Fruit fly (Drosophila melanogaster) whole organism, embryonic: ENCODE data around the gene MAPk-Ak2.

Experiments
- Blimp-1 ChIP-seq: fragments of 200-800 bp; sonication (Bioruptor generic); optimal IDR thresholded peaks from 3 replicates; lab custom pipeline; 2018; ENCODE audit warnings: missing biosample characterization, missing genetic modification characterization, mild to moderate bottlenecking, moderate library complexity, missing genetic modification reagents
- CG10321 ChIP-seq: fragments of 200-800 bp; sonication (Bioruptor generic); IDR thresholded peaks from 2 replicates; pipeline ENCODE4 v1.3.6; 2022; ENCODE audit warnings: missing biosample characterization, missing genetic modification characterization
- CG11723 ChIP-seq: fragments of 200-800 bp; sonication (Bioruptor generic); optimal IDR thresholded peaks from 2 replicates; lab custom pipeline; 2017; ENCODE audit warnings: missing biosample characterization, mild to moderate bottlenecking, missing genetic modification characterization
- CG12769 ChIP-seq: fragments of 200-800 bp; sonication (Bioruptor generic); optimal IDR thresholded peaks from 2 replicates; lab custom pipeline; 2019; ENCODE audit warnings: missing biosample characterization, mild to moderate bottlenecking, missing genetic modification characterization, moderate library complexity
- CG12942 ChIP-seq: fragments of 200-800 bp; sonication (Bioruptor generic); optimal IDR thresholded peaks from 3 replicates; lab custom pipeline; 2016; ENCODE audit warnings: missing biosample characterization, missing genetic modification characterization
- CG13287 ChIP-seq: fragments of 200-800 bp; sonication (Bioruptor generic); IDR thresholded peaks from 2 replicates; pipeline ENCODE4 v1.3.6; 2022; ENCODE audit warnings: missing biosample characterization, missing genetic modification characterization; ENCODE audit not compliant: partially characterized antibody
- CG14667 ChIP-seq: fragments of 200-800 bp; sonication (Bioruptor generic); IDR thresholded peaks from 2 replicates; pipeline ENCODE4 v1.3.6; 2022; ENCODE audit warnings: missing biosample characterization, missing genetic modification characterization
- CG15269 ChIP-seq: fragments of 200-800 bp; sonication (Bioruptor generic); optimal IDR thresholded peaks from 2 replicates; lab custom pipeline; 2018; ENCODE audit warnings: missing biosample characterization, mild to moderate bottlenecking, missing genetic modification characterization, moderate library complexity
- CG16779 ChIP-seq: fragments of 200-800 bp; sonication (Bioruptor generic); IDR thresholded peaks from 2 replicates; pipeline ENCODE4 v1.3.6; 2022; ENCODE audit warnings: missing biosample characterization, missing genetic modification characterization
- CG16815 ChIP-seq: fragments of 200-800 bp; sonication (Bioruptor generic); optimal IDR thresholded peaks from 3 replicates; lab custom pipeline; 2017; ENCODE audit warnings: missing biosample characterization, mild to moderate bottlenecking, missing genetic modification characterization
- CG16863 ChIP-seq: fragments of 200-800 bp; sonication (Bioruptor generic); optimal IDR thresholded peaks from 3 replicates; lab custom pipeline; 2016; ENCODE audit warnings: missing biosample characterization, missing genetic modification characterization
- CG17802 ChIP-seq: fragments of 200-800 bp; sonication (Bioruptor generic); optimal IDR thresholded peaks from 2 replicates; lab custom pipeline; 2018; ENCODE audit warnings: missing biosample characterization, mild to moderate bottlenecking, missing genetic modification characterization, moderate library complexity
- CG18764 ChIP-seq: fragments of 200-800 bp; sonication (Bioruptor generic); optimal IDR thresholded peaks from 3 replicates; lab custom pipeline; 2016; ENCODE audit warnings: missing biosample characterization, missing genetic modification characterization
- CG4854 ChIP-seq: fragments of 200-800 bp; sonication (Bioruptor generic); optimal IDR thresholded peaks from 2 replicates; lab custom pipeline; 2016; ENCODE audit warnings: missing biosample characterization, missing genetic modification characterization, inconsistent platforms
- CG7271 ChIP-seq: fragments of 200-800 bp; sonication (Bioruptor generic); optimal IDR thresholded peaks from 2 replicates; lab custom pipeline; 2018; ENCODE audit warnings: missing biosample characterization, mild to moderate bottlenecking, missing genetic modification characterization, moderate library complexity
- CG9215 ChIP-seq: fragments of 200-800 bp; sonication (Bioruptor generic); IDR thresholded peaks from 2 replicates; pipeline ENCODE4 v1.3.6; 2022; ENCODE audit warnings: missing biosample characterization, missing genetic modification characterization
- CG9797 ChIP-seq: fragments of 200-800 bp; sonication (Bioruptor generic); optimal IDR thresholded peaks from 3 replicates; lab custom pipeline; 2018; ENCODE audit warnings: missing biosample characterization, mild to moderate bottlenecking, missing genetic modification characterization
- CG9817 ChIP-seq: fragments of 200-800 bp; sonication (Bioruptor generic); optimal IDR thresholded peaks from 2 replicates; lab custom pipeline; 2018; ENCODE audit warnings: missing biosample characterization, mild to moderate bottlenecking, missing genetic modification characterization, moderate library complexity
- CrebB ChIP-seq: fragments of 200-800 bp; sonication (Bioruptor generic); optimal IDR thresholded peaks from 3 replicates; lab custom pipeline; 2018; ENCODE audit warnings: missing biosample characterization, mild to moderate bottlenecking, missing genetic modification characterization
- GATAe ChIP-seq: fragments of 200-800 bp; sonication (Bioruptor generic); conservative IDR thresholded peaks from 2 replicates; pipeline ENCODE4 v1.3.6; 2022; ENCODE audit warnings: missing biosample characterization, missing genetic modification characterization
- Gsc ChIP-seq: fragments of 200-800 bp; sonication (Bioruptor generic); IDR thresholded peaks from 2 replicates; pipeline ENCODE4 v1.3.6; 2022; ENCODE audit warnings: missing biosample characterization, missing genetic modification characterization
- HHEX ChIP-seq: fragments of 200-800 bp; sonication (Bioruptor generic); optimal IDR thresholded peaks from 3 replicates; lab custom pipeline; 2017; ENCODE audit warnings: missing biosample characterization, mild to moderate bottlenecking, missing genetic modification characterization, missing genetic modification reagents
- Hey ChIP-seq: fragments of 200-800 bp; sonication (Bioruptor generic); optimal IDR thresholded peaks from 3 replicates; lab custom pipeline; 2018; ENCODE audit warnings: missing biosample characterization, mild to moderate bottlenecking, missing genetic modification characterization
- MTF-1 ChIP-seq: fragments of 200-800 bp; sonication (Bioruptor generic); optimal IDR thresholded peaks from 2 replicates; lab custom pipeline; 2018; ENCODE audit warnings: missing biosample characterization, mild to moderate bottlenecking, missing genetic modification characterization, borderline replicate concordance
- Myb ChIP-seq: fragments of 200-800 bp; sonication (Bioruptor generic); optimal IDR thresholded peaks from 2 replicates; lab custom pipeline; 2016; ENCODE audit warnings: missing biosample characterization, missing genetic modification characterization
- Opbp ChIP-seq: fragments of 200-800 bp; sonication (Bioruptor generic); IDR thresholded peaks from 3 replicates; pipeline ENCODE4 v1.3.6; 2022; ENCODE audit warnings: missing biosample characterization, missing genetic modification characterization; ENCODE audit not compliant: partially characterized antibody
- Pdp1 ChIP-seq, 2 experiments: fragments of 200-800 bp; sonication (Bioruptor generic); optimal IDR thresholded peaks; 3 replicates each; lab custom pipeline; 2016; ENCODE audit warnings: missing biosample characterization in 2 of 2, missing genetic modification characterization in 2 of 2, mild to moderate bottlenecking in 1 of 2, moderate library complexity in 1 of 2
- Rfx ChIP-seq: fragments of 200-800 bp; sonication (Bioruptor generic); IDR thresholded peaks from 2 replicates; pipeline ENCODE4 v1.3.6; 2022; ENCODE audit warnings: missing biosample characterization, missing genetic modification characterization
- Ssrp ChIP-seq: fragments of 200-800 bp; sonication (Bioruptor generic); optimal IDR thresholded peaks from 2 replicates; lab custom pipeline; 2018; ENCODE audit warnings: missing biosample characterization, mild to moderate bottlenecking, missing genetic modification characterization, moderate library complexity
- bab2 ChIP-seq: fragments of 200-800 bp; sonication (Bioruptor generic); optimal IDR thresholded peaks from 2 replicates; lab custom pipeline; 2016; ENCODE audit warnings: missing biosample characterization, missing genetic modification characterization
- bcd ChIP-seq: fragments of 200-800 bp; sonication (Bioruptor generic); optimal IDR thresholded peaks from 2 replicates; lab custom pipeline; 2017; ENCODE audit warnings: missing biosample characterization, mild to moderate bottlenecking, missing genetic modification characterization
- br ChIP-seq: fragments of >200 bp; optimal IDR thresholded peaks from 2 replicates; lab custom pipeline; 2017
- chm ChIP-seq: fragments of 200-800 bp; sonication (Bioruptor generic); IDR thresholded peaks from 2 replicates; pipeline ENCODE4 v1.3.6; 2022; ENCODE audit warnings: missing biosample characterization, missing genetic modification characterization
- chn ChIP-seq: fragments of 200-800 bp; sonication (Bioruptor generic); optimal IDR thresholded peaks from 2 replicates; lab custom pipeline; 2016; ENCODE audit warnings: missing biosample characterization, missing genetic modification characterization
- ci ChIP-seq: fragments of 200-800 bp; sonication (Bioruptor generic); IDR thresholded peaks from 3 replicates; pipeline ENCODE4 v1.3.6; 2022; ENCODE audit warnings: missing biosample characterization, missing genetic modification characterization
- croc ChIP-seq: fragments of 200-800 bp; sonication (Bioruptor generic); conservative IDR thresholded peaks from 3 replicates; pipeline ENCODE4 v1.3.6; 2022; ENCODE audit warnings: missing biosample characterization, missing genetic modification characterization
- dm ChIP-seq: fragments of 200-800 bp; sonication (Bioruptor generic); optimal IDR thresholded peaks from 3 replicates; lab custom pipeline; 2016; ENCODE audit warnings: missing biosample characterization, missing genetic modification characterization
- eve ChIP-seq, 2 experiments: fragments of >200 bp; optimal IDR thresholded peaks; 2 replicates each; lab custom pipeline; 2017; ENCODE audit warnings: missing biosample characterization in 2 of 2, missing genetic modification characterization in 2 of 2
- gem ChIP-seq: fragments of 200-800 bp; sonication (Bioruptor generic); optimal IDR thresholded peaks from 2 replicates; lab custom pipeline; 2019; ENCODE audit warnings: missing biosample characterization, mild to moderate bottlenecking, missing genetic modification characterization, moderate library complexity
- gsb ChIP-seq: fragments of 200-800 bp; sonication (Bioruptor generic); IDR thresholded peaks from 2 replicates; pipeline ENCODE4 v1.3.6; 2022; ENCODE audit warnings: missing biosample characterization, missing genetic modification characterization
- hb ChIP-seq: fragments of 200-800 bp; sonication (Bioruptor generic); IDR thresholded peaks from 3 replicates; pipeline ENCODE4 v1.3.6; 2022; ENCODE audit warnings: missing biosample characterization, missing genetic modification characterization; ENCODE audit not compliant: partially characterized antibody
- insv ChIP-seq, 2 experiments: fragments of 200-800 bp; sonication (Bioruptor generic); optimal IDR thresholded peaks; 3 replicates each; lab custom pipeline; 2016 to 2018; ENCODE audit warnings: missing biosample characterization in 2 of 2, missing genetic modification characterization in 2 of 2
- inv ChIP-seq: fragments of 200-800 bp; sonication (Bioruptor generic); IDR thresholded peaks from 2 replicates; pipeline ENCODE4 v1.3.6; 2022; ENCODE audit warnings: missing biosample characterization, missing genetic modification characterization; ENCODE audit not compliant: partially characterized antibody
- odd ChIP-seq: fragments of 200-800 bp; sonication (Bioruptor generic); optimal IDR thresholded peaks from 2 replicates; lab custom pipeline; 2017; ENCODE audit warnings: missing biosample characterization, mild to moderate bottlenecking, missing genetic modification characterization
- pho ChIP-seq: fragments of 200-800 bp; sonication (Bioruptor generic); optimal IDR thresholded peaks from 2 replicates; lab custom pipeline; 2016; ENCODE audit warnings: missing biosample characterization, missing genetic modification characterization
- salm ChIP-seq: fragments of 200-800 bp; sonication (Bioruptor generic); optimal IDR thresholded peaks from 2 replicates; lab custom pipeline; 2018; ENCODE audit warnings: missing biosample characterization, mild to moderate bottlenecking, missing genetic modification characterization
- sisA ChIP-seq: fragments of 200-800 bp; sonication (Bioruptor generic); IDR thresholded peaks from 2 replicates; pipeline ENCODE4 v1.3.6; 2022; ENCODE audit warnings: missing biosample characterization, missing genetic modification characterization
- so ChIP-seq: fragments of 200-800 bp; sonication (Bioruptor generic); IDR thresholded peaks from 3 replicates; pipeline ENCODE4 v1.3.6; 2022; ENCODE audit warnings: missing biosample characterization, missing genetic modification characterization
- tio ChIP-seq: fragments of 200-800 bp; sonication (Bioruptor generic); optimal IDR thresholded peaks from 2 replicates; lab custom pipeline; 2017; ENCODE audit warnings: missing biosample characterization, missing genetic modification characterization, inconsistent platforms
- yki ChIP-seq: fragments of >200 bp; optimal IDR thresholded peaks from 3 replicates; lab custom pipeline; 2018

MAPk-Ak2 gene

dm6 chrX:5783260-5784040 is 19.4 kb upstream of the MAPk-Ak2 start (continued):
- TF ChIP-seq br (lab: Kevin White, UChicago) (no peak), CG15269 (tag; lab: Kevin White, UChicago) (peak; percentile 47), eve (GFP tag; optimal IDR thresholded peaks at IDR 0.05; lab: Kevin White, UChicago) (no peak), CG7271 (tag; lab: Kevin White, UChicago) (no peak), Gsc (GFP tag; lab: Robert Waterston, UW) (no peak), chn (GFP tag; lab: Kevin White, UChicago) (no peak), insv (GFP tag; optimal IDR thresholded peaks at IDR 0.05; lab: Kevin White, UChicago) (no peak), CG12769 (tag; lab: Kevin White, UChicago) (no peak), CG12942 (no peak), Pdp1 (GFP tag; optimal IDR thresholded peaks at IDR 0.05; lab: Kevin White, UChicago) (peak in 1 of 2 experiments; percentile 17), CG14667 (GFP tag; lab: Robert Waterston, UW) (no peak), HHEX (peak; percentile 8), chm (no peak), bab2 (GFP tag; lab: Kevin White, UChicago) (no peak), Rfx (GFP tag; lab: Robert Waterston, UW) (no peak), CG9817 (tag; lab: Kevin White, UChicago) (no peak), Ssrp (tag; lab: Kevin White, UChicago) (peak; percentile 62), CrebB (no peak), dm (GFP tag; lab: Kevin White, UChicago) (no peak), pho (GFP tag; lab: Kevin White, UChicago) (no peak), Opbp (GFP tag; lab: Robert Waterston, UW) (no peak), odd (GFP tag; lab: Kevin White, UChicago) (no peak), tio (GFP tag; lab: Kevin White, UChicago) (no peak), yki (no peak), CG16779 (no peak), bcd (GFP tag; lab: Kevin White, UChicago) (peak; percentile 18), croc (GFP tag; lab: Robert Waterston, UW) (peak; percentile 39; the same call in 1 of the 3 replicates), Myb (GFP tag; lab: Kevin White, UChicago) (no peak), CG16815 (no peak), CG9797 (GFP tag; lab: Kevin White, UChicago) (no peak), inv (GFP tag; lab: Robert Waterston, UW) (no peak), sisA (peak; percentile 49), gem (tag; lab: Kevin White, UChicago) (peak; percentile 69), hb (GFP tag; lab: Robert Waterston, UW) (no peak), GATAe (GFP tag; lab: Robert Waterston, UW) (no peak), Blimp-1 (GFP tag; lab: Kevin White, UChicago) (peak; percentile 84), MTF-1 (GFP tag; lab: Kevin White, UChicago) (no peak), Hey (tag; lab: Kevin White, UChicago) (no peak), CG11723 (GFP tag; lab: Kevin White, UChicago) (no peak), CG18764 (GFP tag; lab: Kevin White, UChicago) (no peak), ci (peak; percentile 69), CG10321 (GFP tag; lab: Robert Waterston, UW) (no peak), salm (tag; lab: Kevin White, UChicago) (no peak), CG9215 (no peak), so (peak; percentile 47; the same call in 1 of the 3 replicates), gsb (no peak), CG17802 (no peak), CG16863 (GFP tag; lab: Kevin White, UChicago) (peak; percentile 4), CG4854 (GFP tag; lab: Kevin White, UChicago) (no peak), CG13287 (GFP tag; lab: Robert Waterston, UW) (no peak)
